Worm (Caenorhabditis elegans) whole organism, L2 larva: Measurements from ENCODE around the gene puf-12.

Experiments used
- ama-1 ChIP-seq: fragments of 150-350 bp; optimal IDR thresholded peaks from 2 replicates; lab custom pipeline; 2018; ENCODE audit warnings: inconsistent platforms
- ceh-82 ChIP-seq: fragments of 150-350 bp; optimal IDR thresholded peaks from 2 replicates; lab custom pipeline; 2014; ENCODE audit warnings: missing biosample characterization, missing genetic modification characterization
- peb-1 ChIP-seq: fragments of 150-350 bp; optimal IDR thresholded peaks from 2 replicates; lab custom pipeline; 2014; ENCODE audit warnings: missing biosample characterization, missing genetic modification characterization
- unc-62 ChIP-seq: fragments of 150-350 bp; optimal IDR thresholded peaks from 2 replicates; lab custom pipeline; 2014; ENCODE audit warnings: missing biosample characterization, missing genetic modification reagents, missing genetic modification characterization

- no peak for TF ChIP-seq unc-62 (GFP tag; lab: Kevin White, UChicago)
- TF ChIP-seq peb-1 (tag; lab: Kevin White, UChicago), result no peak
- TF ChIP-seq ceh-82 (tag; lab: Kevin White, UChicago), result no peak
- no peak for TF ChIP-seq ama-1 (lab: Kevin White, UChicago)
These were observed 37.2 kb downstream of the puf-12 start, which contains the start of gene phg-1 for ce11 chrII:10137358-10137757.
